Fruit fly (Drosophila melanogaster) whole organism: ENCODE measurements around the gene CG10616.

Experiments used
- CG8478 ChIP-seq: fragments of >200 bp; optimal IDR thresholded peaks from 2 replicates; lab custom pipeline; 2018; ENCODE audit warnings: inconsistent platforms
- Dll ChIP-seq: fragments of >200 bp; optimal IDR thresholded peaks from 2 replicates; lab custom pipeline; 2017
- EcR ChIP-seq, 2 experiments: fragments of >200 bp; optimal IDR thresholded peaks; 2 replicates each; lab custom pipeline; 2017; ENCODE audit warnings: missing biosample characterization in 2 of 2, missing genetic modification characterization in 2 of 2, missing genetic modification reagents in 2 of 2
- pan ChIP-seq: fragments of >200 bp; optimal IDR thresholded peaks from 2 replicates; lab custom pipeline; 2017
- psq ChIP-seq: fragments of >200 bp; optimal IDR thresholded peaks from 2 replicates; lab custom pipeline; 2017
- usp ChIP-seq: fragments of >200 bp; optimal IDR thresholded peaks from 2 replicates; lab custom pipeline; 2017; ENCODE audit warnings: missing biosample characterization, missing genetic modification characterization, mixed read lengths

DNA sequence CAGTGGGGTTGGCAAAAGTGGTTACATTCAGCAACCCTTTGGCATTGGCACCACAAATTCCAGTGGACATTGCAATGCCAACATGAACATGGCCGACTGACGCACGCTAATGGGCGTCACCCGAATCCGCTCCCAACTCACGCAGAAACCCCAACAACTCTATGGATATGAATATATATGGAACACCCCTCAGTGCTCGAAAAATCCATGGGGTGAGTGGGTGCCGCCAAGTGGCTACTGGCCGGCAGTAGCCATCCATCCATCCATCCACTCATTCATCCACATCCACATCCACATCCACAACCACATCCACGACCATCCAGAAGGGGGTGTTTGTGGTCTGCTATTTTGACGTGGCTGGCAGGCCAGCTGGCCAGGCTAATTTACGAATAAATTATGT is 24.4 kb upstream of the CG10616 start:
- TF ChIP-seq psq (lab: Kevin White, UChicago) (no peak), EcR (GFP tag; optimal IDR thresholded peaks at IDR 0.05; lab: Kevin White, UChicago) (no peak), CG8478 (lab: Kevin White, UChicago) (no peak), usp (GFP tag; lab: Kevin White, UChicago) (no peak), Dll (lab: Kevin White, UChicago) (no peak), pan (no peak)
